Fruit fly (Drosophila melanogaster) whole organism, wandering third instar larva: ENCODE results near the gene Nfs1.

Experiments used
- Abd-B ChIP-seq: fragments of >200 bp; optimal IDR thresholded peaks from 2 replicates; lab custom pipeline; 2017; ENCODE audit warnings: missing biosample characterization, missing genetic modification characterization
- CG32264 ChIP-seq: fragments of 200-800 bp; sonication (Bioruptor generic); optimal IDR thresholded peaks from 2 replicates; lab custom pipeline; 2016; ENCODE audit warnings: missing biosample characterization, missing genetic modification characterization
- CrebA ChIP-seq: fragments of 200-800 bp; sonication (Bioruptor generic); optimal IDR thresholded peaks from 2 replicates; lab custom pipeline; 2016; ENCODE audit warnings: missing biosample characterization, mild to moderate bottlenecking, missing genetic modification characterization, borderline replicate concordance
- Dfd ChIP-seq: fragments of >200 bp; optimal IDR thresholded peaks from 2 replicates; lab custom pipeline; 2017; ENCODE audit warnings: missing biosample characterization, missing genetic modification characterization
- Dif ChIP-seq: fragments of 200-275, 200-300 bp; sonication (Bioruptor generic); optimal IDR thresholded peaks from 2 replicates; lab custom pipeline; 2018; ENCODE audit warnings: missing biosample characterization, missing genetic modification characterization; ENCODE audit not compliant: partially characterized antibody
- GATAd ChIP-seq: sonication (Bioruptor generic); optimal IDR thresholded peaks from 2 replicates; lab custom pipeline; 2016; ENCODE audit warnings: missing biosample characterization, missing genetic modification characterization
- HLH106 ChIP-seq: fragments of 200-800 bp; optimal IDR thresholded peaks from 3 replicates; lab custom pipeline; 2019; ENCODE audit warnings: missing biosample characterization, mild to moderate bottlenecking, missing genetic modification characterization, moderate library complexity
- Hnf4 ChIP-seq: fragments of 200-800 bp; sonication (Bioruptor generic); optimal IDR thresholded peaks from 2 replicates; lab custom pipeline; 2016; ENCODE audit warnings: missing biosample characterization, mild to moderate bottlenecking, missing genetic modification characterization
- Hr78 ChIP-seq: fragments of >200 bp; optimal IDR thresholded peaks from 2 replicates; lab custom pipeline; 2017; ENCODE audit warnings: missing biosample characterization, missing genetic modification characterization
- Hr83 ChIP-seq: fragments of 200-300 bp; sonication (Bioruptor generic); optimal IDR thresholded peaks from 2 replicates; lab custom pipeline; 2016; ENCODE audit warnings: missing biosample characterization, mild to moderate bottlenecking, missing genetic modification characterization, moderate library complexity; ENCODE audit not compliant: poor library complexity, severe bottlenecking
- Jra ChIP-seq: sonication (Bioruptor generic); optimal IDR thresholded peaks from 2 replicates; lab custom pipeline; 2016; ENCODE audit warnings: missing biosample characterization, missing genetic modification characterization
- Mio ChIP-seq: sonication (Bioruptor generic); optimal IDR thresholded peaks from 2 replicates; lab custom pipeline; 2016; ENCODE audit warnings: missing biosample characterization, missing genetic modification characterization
- Myc ChIP-seq: fragments of >200 bp; optimal IDR thresholded peaks from 2 replicates; lab custom pipeline; 2017
- OdsH ChIP-seq: fragments of 200-800 bp; sonication (Bioruptor generic); optimal IDR thresholded peaks from 2 replicates; lab custom pipeline; 2016; ENCODE audit warnings: missing biosample characterization, mild to moderate bottlenecking, missing genetic modification characterization
- Rel ChIP-seq, 2 experiments: fragments of 200-800 bp; sonication (Bioruptor generic) in 1 of 2; optimal IDR thresholded peaks; 2 replicates in 1 of 2; 3 replicates in 1 of 2; lab custom pipeline; 2016 to 2019; ENCODE audit warnings: mild to moderate bottlenecking in 2 of 2, missing biosample characterization in 2 of 2, missing genetic modification characterization in 2 of 2, moderate library complexity in 1 of 2
- Sp1 ChIP-seq: fragments of 200-800 bp; sonication (Bioruptor generic); optimal IDR thresholded peaks from 3 replicates; lab custom pipeline; 2019; ENCODE audit warnings: missing biosample characterization, mild to moderate bottlenecking, missing genetic modification characterization, moderate library complexity
- br ChIP-seq: fragments of 200-800 bp; sonication (Bioruptor generic); optimal IDR thresholded peaks from 2 replicates; lab custom pipeline; 2016; ENCODE audit warnings: missing biosample characterization, missing genetic modification characterization
- brk ChIP-seq: fragments of 200-800 bp; sonication (Bioruptor generic); optimal IDR thresholded peaks from 2 replicates; lab custom pipeline; 2016; ENCODE audit warnings: missing biosample characterization, mild to moderate bottlenecking, missing genetic modification characterization
- dmrt93B ChIP-seq: fragments of 200-800 bp; sonication (Bioruptor generic); optimal IDR thresholded peaks from 2 replicates; lab custom pipeline; 2018; ENCODE audit warnings: missing biosample characterization, mild to moderate bottlenecking, missing genetic modification characterization
- ey ChIP-seq: fragments of 200-800 bp; sonication (Bioruptor generic); optimal IDR thresholded peaks from 2 replicates; lab custom pipeline; 2016; ENCODE audit warnings: missing biosample characterization, missing genetic modification characterization
- foxo ChIP-seq, 2 experiments: fragments of 200-800 bp; sonication (Bioruptor generic); optimal IDR thresholded peaks; 2 replicates in 1 of 2; 3 replicates in 1 of 2; lab custom pipeline; 2016 to 2017; ENCODE audit warnings: missing biosample characterization in 2 of 2, missing genetic modification characterization in 2 of 2
- fru ChIP-seq: fragments of 200-800 bp; sonication (Bioruptor generic); optimal IDR thresholded peaks from 3 replicates; lab custom pipeline; 2016; ENCODE audit warnings: missing biosample characterization, mild to moderate bottlenecking, missing genetic modification characterization
- h ChIP-seq: fragments of 200-800 bp; sonication (Bioruptor generic); optimal IDR thresholded peaks from 3 replicates; lab custom pipeline; 2016; ENCODE audit warnings: missing biosample characterization, mild to moderate bottlenecking, missing genetic modification characterization
- jim ChIP-seq: fragments of 175-275, 200-325 bp; sonication (Bioruptor generic); optimal IDR thresholded peaks from 2 replicates; lab custom pipeline; 2016; ENCODE audit warnings: missing biosample characterization, mild to moderate bottlenecking, missing genetic modification characterization
- lola ChIP-seq: fragments of >200 bp; optimal IDR thresholded peaks from 2 replicates; lab custom pipeline; 2017; ENCODE audit warnings: missing biosample characterization, missing genetic modification characterization
- pan ChIP-seq: fragments of >200 bp; optimal IDR thresholded peaks from 2 replicates; lab custom pipeline; 2017
- psq ChIP-seq: fragments of 200-800 bp; sonication (Bioruptor generic); optimal IDR thresholded peaks from 3 replicates; lab custom pipeline; 2017; ENCODE audit warnings: missing biosample characterization, mild to moderate bottlenecking, missing genetic modification characterization, moderate library complexity
- rgr ChIP-seq: fragments of 200-800 bp; sonication (Bioruptor generic); optimal IDR thresholded peaks from 3 replicates; lab custom pipeline; 2016; ENCODE audit warnings: missing biosample characterization, mild to moderate bottlenecking, missing genetic modification characterization
- sage ChIP-seq: fragments of 200-800 bp; sonication (Bioruptor generic); optimal IDR thresholded peaks from 2 replicates; lab custom pipeline; 2016; ENCODE audit warnings: missing biosample characterization, mild to moderate bottlenecking, missing genetic modification characterization
- sv ChIP-seq: fragments of 200-800 bp; sonication (Bioruptor generic); optimal IDR thresholded peaks from 3 replicates; lab custom pipeline; 2016; ENCODE audit warnings: missing biosample characterization, missing genetic modification characterization
- tai ChIP-seq: sonication (Bioruptor generic); optimal IDR thresholded peaks from 2 replicates; lab custom pipeline; 2016; ENCODE audit warnings: missing biosample characterization, missing genetic modification characterization
- usp ChIP-seq: fragments of >200 bp; optimal IDR thresholded peaks from 2 replicates; lab custom pipeline; 2017; ENCODE audit warnings: missing biosample characterization, missing genetic modification characterization
- woc ChIP-seq: sonication (Bioruptor generic); optimal IDR thresholded peaks from 2 replicates; lab custom pipeline; 2016; ENCODE audit warnings: missing biosample characterization, mild to moderate bottlenecking, missing genetic modification characterization

Gene Nfs1

DNA sequence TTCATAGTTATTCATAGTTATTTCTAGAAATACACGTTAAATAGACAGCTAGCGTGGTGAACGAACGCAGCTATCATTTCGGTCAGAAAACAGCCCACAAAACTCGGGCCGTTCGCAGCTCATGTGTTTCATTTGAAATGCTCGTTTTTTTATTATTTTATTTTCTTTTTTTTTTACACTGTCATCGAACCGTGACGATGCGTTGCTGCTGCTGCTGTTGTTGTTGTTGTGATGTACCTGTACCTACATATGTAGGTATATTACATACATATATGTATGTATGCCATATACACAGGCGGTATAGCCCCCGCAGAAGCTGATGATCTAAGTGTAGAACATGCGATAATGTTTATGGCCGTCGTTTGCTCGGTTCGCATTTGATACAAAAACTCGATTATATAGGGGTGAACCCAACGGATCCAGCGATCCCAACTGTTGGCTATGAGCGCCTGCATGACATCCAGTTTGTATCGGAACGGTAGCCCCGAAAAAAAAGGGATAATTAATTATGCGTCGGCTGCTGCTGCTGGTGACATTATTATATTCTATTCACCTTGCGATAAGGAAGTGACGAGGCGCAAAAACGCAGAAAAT, 26.2 kb upstream of the Nfs1 start:
- TF ChIP-seq lola (GFP tag; lab: Kevin White, UChicago): no peak
- no peak for TF ChIP-seq Dif
- no peak for TF ChIP-seq foxo (GFP tag; optimal IDR thresholded peaks at IDR 0.05; lab: Kevin White, UChicago)
- TF ChIP-seq dmrt93B (GFP tag; lab: Kevin White, UChicago): no peak
- TF ChIP-seq CrebA (GFP tag; lab: Kevin White, UChicago): no peak
- TF ChIP-seq Hr78: no peak
- TF ChIP-seq sage (GFP tag; lab: Kevin White, UChicago): no peak
- TF ChIP-seq h (GFP tag; lab: Kevin White, UChicago): no peak
- TF ChIP-seq brk (GFP tag; lab: Kevin White, UChicago): no peak
- no peak for TF ChIP-seq Abd-B (GFP tag; lab: Kevin White, UChicago)
- no peak for TF ChIP-seq ey
- no peak for TF ChIP-seq tai (GFP tag; lab: Kevin White, UChicago)
- TF ChIP-seq woc (GFP tag; lab: Kevin White, UChicago): no peak
- no peak for TF ChIP-seq Hr83
- TF ChIP-seq pan (lab: Kevin White, UChicago): no peak

DNA sequence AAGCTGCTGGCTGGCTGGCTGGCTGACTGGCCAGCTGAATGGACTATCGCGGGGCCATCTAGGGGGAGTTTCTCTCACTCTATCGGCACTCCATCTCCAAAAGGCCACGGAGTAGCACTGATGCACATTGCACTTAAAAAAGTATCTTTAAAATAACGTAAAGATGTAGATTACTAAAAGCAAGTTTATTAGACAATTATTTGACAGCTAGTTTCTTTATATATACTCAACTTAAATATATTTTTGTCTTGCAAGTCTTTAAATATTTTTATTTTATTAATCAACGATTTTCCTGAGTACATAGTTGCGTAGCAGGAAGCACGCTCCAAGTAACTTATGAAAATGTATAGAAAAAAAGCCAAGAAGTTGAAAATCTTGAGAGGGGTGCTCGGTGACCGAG, 22.5 kb upstream of the Nfs1 start:
- TF ChIP-seq Dfd (GFP tag; lab: Kevin White, UChicago) (no peak), tai (GFP tag; lab: Kevin White, UChicago) (no peak), brk (GFP tag; lab: Kevin White, UChicago) (no peak), usp (no peak), h (GFP tag; lab: Kevin White, UChicago) (no peak), rgr (GFP tag; lab: Kevin White, UChicago) (no peak), sage (GFP tag; lab: Kevin White, UChicago) (no peak), HLH106 (no peak), Sp1 (GFP tag; lab: Kevin White, UChicago) (no peak), sv (GFP tag; lab: Kevin White, UChicago) (no peak), dmrt93B (GFP tag; lab: Kevin White, UChicago) (no peak)

DNA sequence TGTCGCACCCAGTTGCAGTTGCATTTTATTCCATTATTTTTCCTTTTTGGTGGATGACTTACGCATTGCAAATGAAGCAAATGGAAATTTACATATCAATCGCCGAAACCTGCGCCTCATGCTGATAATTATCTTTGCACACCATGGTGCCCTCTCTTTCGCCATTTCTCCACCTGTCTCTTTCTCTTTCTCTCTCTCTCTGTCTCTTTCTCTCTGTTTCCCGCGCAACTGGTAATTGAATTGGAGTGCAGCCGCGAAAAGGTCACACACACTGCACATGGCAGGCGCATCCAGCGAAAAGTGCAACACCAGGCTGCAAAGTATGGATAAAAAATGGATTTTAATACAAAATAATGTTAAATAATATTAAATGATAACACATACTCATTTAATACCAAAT, 21.7 kb upstream of the Nfs1 start:
- TF ChIP-seq CG32264 (GFP tag; lab: Kevin White, UChicago) (no peak), rgr (GFP tag; lab: Kevin White, UChicago) (no peak)

DNA sequence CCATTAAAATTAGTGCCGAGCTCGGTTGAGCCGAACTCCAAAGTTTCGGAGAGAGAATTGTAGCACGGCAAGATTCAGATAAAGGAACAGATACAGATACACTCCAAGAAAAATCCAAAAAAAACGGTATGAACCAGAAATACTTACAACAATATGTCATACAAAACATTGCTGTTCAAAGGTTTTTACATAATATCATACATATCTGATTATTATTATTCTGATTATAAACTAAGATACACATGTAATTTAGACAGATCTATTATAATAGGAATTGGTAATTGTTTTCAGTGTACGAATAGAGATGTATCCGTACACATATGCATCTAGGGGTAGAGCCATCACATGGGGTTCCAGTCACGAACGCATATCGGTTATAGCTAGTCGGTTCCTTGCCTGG, 19.4 kb upstream of the Nfs1 start:
- TF ChIP-seq Hnf4 (GFP tag; lab: Kevin White, UChicago) (no peak), Dfd (GFP tag; lab: Kevin White, UChicago) (no peak), dmrt93B (GFP tag; lab: Kevin White, UChicago) (no peak), CG32264 (GFP tag; lab: Kevin White, UChicago) (no peak), rgr (GFP tag; lab: Kevin White, UChicago) (no peak), OdsH (GFP tag; lab: Kevin White, UChicago) (no peak), woc (GFP tag; lab: Kevin White, UChicago) (no peak), usp (no peak), Abd-B (GFP tag; lab: Kevin White, UChicago) (no peak), HLH106 (no peak), psq (GFP tag; lab: Kevin White, UChicago) (no peak), sage (GFP tag; lab: Kevin White, UChicago) (no peak), Mio (GFP tag; lab: Kevin White, UChicago) (no peak), Sp1 (GFP tag; lab: Kevin White, UChicago) (no peak), GATAd (no peak), foxo (GFP tag; optimal IDR thresholded peaks at IDR 0.05; lab: Kevin White, UChicago) (no peak), Jra (GFP tag; lab: Kevin White, UChicago) (no peak), sv (GFP tag; lab: Kevin White, UChicago) (no peak), fru (GFP tag; lab: Kevin White, UChicago) (no peak), jim (GFP tag; lab: Kevin White, UChicago) (no peak)

DNA sequence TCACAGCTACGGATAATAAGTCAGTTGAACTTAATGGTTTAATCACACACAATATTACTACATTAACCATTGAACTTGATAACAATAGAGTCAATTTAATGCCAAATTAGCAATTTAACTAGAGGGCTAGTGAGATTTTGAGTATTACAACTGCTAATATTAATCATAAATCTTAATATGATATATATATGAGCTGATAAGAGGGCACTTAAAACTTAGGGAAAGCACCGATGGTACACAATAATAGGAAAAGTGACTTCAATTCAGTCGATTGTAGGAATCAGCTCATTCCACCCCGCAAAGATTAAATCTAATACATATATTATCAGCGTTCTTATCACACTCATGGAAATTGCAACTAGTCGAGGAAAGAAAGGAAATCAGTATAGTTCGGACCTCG, 18.2 kb upstream of the Nfs1 start, which contains the start of gene CG16965:
Gene CG16965 (plus strand): TSS at position 382 of the 400 bp plus-strand sequence.
- TF ChIP-seq Hr78: no peak
- no peak for TF ChIP-seq CG32264 (GFP tag; lab: Kevin White, UChicago)
- no peak for TF ChIP-seq h (GFP tag; lab: Kevin White, UChicago)
- TF ChIP-seq ey: no peak
- TF ChIP-seq br (GFP tag; lab: Kevin White, UChicago): no peak
- TF ChIP-seq pan (lab: Kevin White, UChicago): no peak
- no peak for TF ChIP-seq GATAd
- TF ChIP-seq Rel (GFP tag; optimal IDR thresholded peaks at IDR 0.05; lab: Kevin White, UChicago): no peak
- TF ChIP-seq Rel (tag; optimal IDR thresholded peaks at IDR 0.05; lab: Kevin White, UChicago): no peak
- TF ChIP-seq Hr83: no peak
- no peak for TF ChIP-seq foxo (GFP tag; optimal IDR thresholded peaks at IDR 0.05; lab: Kevin White, UChicago)
- TF ChIP-seq Myc (lab: Kevin White, UChicago): no peak
- no peak for TF ChIP-seq fru (GFP tag; lab: Kevin White, UChicago)
- TF ChIP-seq brk (GFP tag; lab: Kevin White, UChicago): no peak
